Worm (Caenorhabditis elegans) whole organism, L2 larva: ENCODE data around the gene F17C8.6.

Experiments used
- nhr-21 ChIP-seq: fragments of 150-350 bp; optimal IDR thresholded peaks from 2 replicates; lab custom pipeline; 2014; ENCODE audit warnings: missing biosample characterization, missing genetic modification characterization
- unc-39 ChIP-seq: fragments of 150-350 bp; optimal IDR thresholded peaks from 2 replicates; lab custom pipeline; 2014; ENCODE audit warnings: missing biosample characterization, missing genetic modification characterization

- TF ChIP-seq unc-39 (tag; lab: Kevin White, UChicago) (no peak), nhr-21 (tag; lab: Kevin White, UChicago) (no peak)
Observed at ce11 chrIII:4723922-4724321, 21.9 kb downstream of the F17C8.6 start.
